Fruit fly (Drosophila melanogaster): ENCODE data around the gene NijA.
A peak's percentile ranks its signal among the peaks of the same experiment; 100 is the strongest.

The NijA gene

DNA sequence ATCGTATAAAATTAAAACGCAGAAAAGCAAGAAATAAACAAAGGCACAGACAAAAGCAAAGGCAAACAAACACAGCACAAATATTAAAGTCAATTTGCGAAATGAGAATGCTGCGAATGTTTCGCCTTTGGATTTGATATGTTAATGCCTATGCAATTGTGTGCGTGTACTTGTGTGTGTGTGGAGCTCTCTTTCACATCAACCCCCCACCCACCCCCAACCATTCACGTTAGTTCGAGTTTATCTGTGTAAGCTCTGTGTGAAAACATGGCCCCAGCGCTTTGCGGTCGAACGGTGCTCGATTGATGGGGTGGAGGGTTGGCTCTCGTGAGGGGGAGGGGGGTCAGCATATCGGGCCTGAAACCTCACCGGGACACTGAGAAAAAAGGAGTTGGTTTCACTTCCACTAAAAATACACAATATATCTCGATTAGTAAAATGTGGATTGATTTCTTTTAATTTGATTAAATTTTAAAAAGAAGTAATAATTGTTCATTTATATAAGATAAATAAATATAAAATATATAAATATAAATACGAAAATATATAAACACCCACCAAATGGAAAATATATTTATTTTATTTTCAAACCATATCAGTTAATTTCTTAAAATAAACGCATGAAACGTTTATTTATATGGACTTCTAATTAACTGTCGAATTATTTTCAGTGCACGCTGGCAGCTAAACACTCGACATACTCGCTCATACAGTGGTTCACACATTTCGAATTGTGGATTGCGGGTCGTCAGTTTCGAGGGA lies 41.9 kb upstream of the NijA start (continued):
- TF ChIP-seq CG15336 (GFP tag; IDR thresholded peaks at IDR 0.05) (peak; percentile 85), Eip93F (GFP tag; optimal IDR thresholded peaks at IDR 0.05) (no peak), CG8632 (GFP tag; optimal IDR thresholded peaks at IDR 0.05) (peak; percentile 67), ss (GFP tag; optimal IDR thresholded peaks at IDR 0.05) (peak; percentile 59 to 74), Sox15 (GFP tag; optimal IDR thresholded peaks at IDR 0.05) (peak; percentile 29), svp (GFP tag) (peak; percentile 72), Hr39 (GFP tag; optimal IDR thresholded peaks at IDR 0.05) (peak; percentile 53), pdm3 (GFP tag; optimal IDR thresholded peaks at IDR 0.05) (peak; percentile 65), Hr38 (GFP tag; optimal IDR thresholded peaks at IDR 0.05) (no peak), CG6854 (GFP tag; optimal IDR thresholded peaks at IDR 0.05) (peak; percentile 30), CG3919 (GFP tag; optimal IDR thresholded peaks at IDR 0.05) (peak; percentile 79), acj6 (GFP tag; optimal IDR thresholded peaks at IDR 0.05) (peak; percentile 73), CG1621 (tag; optimal IDR thresholded peaks at IDR 0.05) (no peak), Eip75B (GFP tag; optimal IDR thresholded peaks at IDR 0.05) (no peak), Lpt (GFP tag; optimal IDR thresholded peaks at IDR 0.05) (peak; percentile 71), Eip78C (GFP tag) (no peak), Gug (GFP tag; IDR thresholded peaks at IDR 0.05) (peak; percentile 37; the same call in 1 of the 2 replicates), CG32006 (GFP tag; optimal IDR thresholded peaks at IDR 0.05) (peak; percentile 92), Sox14 (GFP tag; optimal IDR thresholded peaks at IDR 0.05) (no peak), vri (GFP tag; optimal IDR thresholded peaks at IDR 0.05) (peak; percentile 29), CG4318 (GFP tag; optimal IDR thresholded peaks at IDR 0.05) (peak; percentile 60), CG8119 (GFP tag; IDR thresholded peaks at IDR 0.05) (peak; percentile 91), Met (GFP tag; optimal IDR thresholded peaks at IDR 0.05) (peak; percentile 40), CG7368 (GFP tag; optimal IDR thresholded peaks at IDR 0.05) (peak; percentile 7), net (GFP tag; optimal IDR thresholded peaks at IDR 0.05) (peak; percentile 14), fd85E (GFP tag; optimal IDR thresholded peaks at IDR 0.05) (no peak), dac (GFP tag; optimal IDR thresholded peaks at IDR 0.05) (no peak), Hr4 (GFP tag; optimal IDR thresholded peaks at IDR 0.05) (peak; percentile 65), Blimp-1 (GFP tag; optimal IDR thresholded peaks at IDR 0.05) (peak; percentile 71), OdsH (GFP tag; optimal IDR thresholded peaks at IDR 0.05) (peak; percentile 74), fd59A (GFP tag; optimal IDR thresholded peaks at IDR 0.05) (peak; percentile 24), Smox (GFP tag; optimal IDR thresholded peaks at IDR 0.05) (peak; percentile 50), CG34406 (GFP tag; optimal IDR thresholded peaks at IDR 0.05) (peak; percentile 81), CG11902 (GFP tag; optimal IDR thresholded peaks at IDR 0.05) (peak; percentile 33), lz (GFP tag; optimal IDR thresholded peaks at IDR 0.05) (peak; percentile 25), achi (GFP tag; optimal IDR thresholded peaks at IDR 0.05) (peak; percentile 81), CG6276 (GFP tag; optimal IDR thresholded peaks at IDR 0.05) (peak; percentile 79), esn (GFP tag; optimal IDR thresholded peaks at IDR 0.05) (peak; percentile 66), fkh (GFP tag; optimal IDR thresholded peaks at IDR 0.05) (peak; percentile 84)

DNA sequence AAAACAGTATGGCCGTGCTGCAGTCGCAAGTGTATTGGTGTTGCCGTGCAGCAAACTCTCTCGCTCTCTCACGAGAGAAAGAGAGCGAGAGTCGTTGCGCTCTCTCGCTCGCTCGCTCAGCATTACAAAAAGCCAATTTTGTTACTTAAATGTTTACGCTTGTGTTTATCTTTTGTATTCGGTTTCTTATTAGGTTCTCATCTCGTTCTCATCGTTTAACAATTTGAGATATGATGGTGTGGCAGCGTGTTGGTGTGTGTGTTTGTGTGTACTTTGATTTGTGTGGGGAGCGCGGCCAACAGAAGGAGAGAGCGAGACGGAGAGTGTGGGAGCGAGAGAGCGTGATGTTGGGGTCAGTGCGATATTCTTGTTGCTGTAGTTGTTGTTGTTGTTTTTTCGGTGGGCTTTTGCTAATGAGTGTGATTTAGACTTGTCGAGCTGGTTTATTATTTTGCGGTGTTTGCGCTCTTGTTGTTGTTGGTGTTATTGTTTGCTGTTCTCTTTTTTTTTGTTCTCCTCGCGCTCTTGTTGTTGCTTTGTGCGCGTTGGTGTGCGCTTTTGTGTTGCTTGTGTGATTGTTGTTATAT lies 40.5 kb upstream of the NijA start:
- TF ChIP-seq eg (GFP tag; IDR thresholded peaks at IDR 0.05): peak; percentile 72
- peak; percentile 15 for TF ChIP-seq topi (GFP tag; optimal IDR thresholded peaks at IDR 0.05)
- TF ChIP-seq fd59A (GFP tag; optimal IDR thresholded peaks at IDR 0.05): peak; percentile 31
- TF ChIP-seq CG6808 (GFP tag; optimal IDR thresholded peaks at IDR 0.05): peak; percentile 73
- no peak for TF ChIP-seq CG6276 (GFP tag; optimal IDR thresholded peaks at IDR 0.05)
- TF ChIP-seq Ets21C (GFP tag; optimal IDR thresholded peaks at IDR 0.05): no peak
- TF ChIP-seq vri (GFP tag; optimal IDR thresholded peaks at IDR 0.05): peak; percentile 42
- no peak for TF ChIP-seq dac (GFP tag; optimal IDR thresholded peaks at IDR 0.05)
- peak; percentile 98 for TF ChIP-seq fkh (GFP tag; optimal IDR thresholded peaks at IDR 0.05)
- no peak for TF ChIP-seq CG4318 (GFP tag; optimal IDR thresholded peaks at IDR 0.05)
- TF ChIP-seq CG11294 (GFP tag; IDR thresholded peaks at IDR 0.05): no peak
- TF ChIP-seq Eip75B (GFP tag; optimal IDR thresholded peaks at IDR 0.05): peak; percentile 17
- TF ChIP-seq CG7368 (GFP tag; optimal IDR thresholded peaks at IDR 0.05): no peak
- TF ChIP-seq pdm3 (GFP tag; optimal IDR thresholded peaks at IDR 0.05): no peak
- TF ChIP-seq Sox15 (GFP tag; optimal IDR thresholded peaks at IDR 0.05): no peak
- peak; percentile 18 for TF ChIP-seq Sox102F (GFP tag; optimal IDR thresholded peaks at IDR 0.05)
- peak; percentile 53 for TF ChIP-seq Eip78C (GFP tag)
- TF ChIP-seq spab (GFP tag; optimal IDR thresholded peaks at IDR 0.05): peak; percentile 36
- peak; percentile 94 for TF ChIP-seq svp (GFP tag)
- peak; percentile 19 to 20 for TF ChIP-seq salr (GFP tag; optimal IDR thresholded peaks at IDR 0.05)
- TF ChIP-seq CG8119 (GFP tag; IDR thresholded peaks at IDR 0.05): peak; percentile 49; the same call in 1 of the 3 replicates
- TF ChIP-seq CG8319 (GFP tag; optimal IDR thresholded peaks at IDR 0.05): no peak
- TF ChIP-seq CG10669 (GFP tag; optimal IDR thresholded peaks at IDR 0.05): peak; percentile 14
